Fruit fly (Drosophila melanogaster): Measurements from ENCODE around the gene CG43850.

CG43850 gene

dm6 chr2L:13414525-13415481 is at the start of gene CG43850, which contains the start of the genes CG16956 and CG42784:
Gene CG43850 (plus strand): TSS chr2L:13415431.
Gene CG16956 (minus strand): TSS chr2L:13414575.
Gene CG42784 (plus strand): TSS chr2L:13415431.
- TF ChIP-seq CG8478 (optimal IDR thresholded peaks at IDR 0.05) (no peak), CTCF (optimal IDR thresholded peaks at IDR 0.05) (no peak)

dm6 chr2L:13366109-13366747 is 49.0 kb upstream of the CG43850 start, which contains the start of the genes Nnp-1 and Grx3:
Gene Nnp-1 (minus strand): TSS chr2L:13366189.
Gene Grx3 (plus strand): TSS chr2L:13366447.
- TF ChIP-seq CG8478 (optimal IDR thresholded peaks at IDR 0.05): no peak

dm6 chr2L:13367378-13367777 is 47.9 kb upstream of the CG43850 start, which contains the start of gene Tap42:
Gene Tap42 (plus strand): TSS chr2L:13367617.
- no peak for TF ChIP-seq CTCF (optimal IDR thresholded peaks at IDR 0.05)
- no peak for TF ChIP-seq CG8478 (optimal IDR thresholded peaks at IDR 0.05)

- TF ChIP-seq CG8478 (optimal IDR thresholded peaks at IDR 0.05) (no peak), CTCF (optimal IDR thresholded peaks at IDR 0.05) (no peak)
Measured at dm6 chr2L:13368940-13369339, 46.3 kb upstream of the CG43850 start, which contains the start of gene CG31855. Gene CG31855 (plus strand): TSS chr2L:13369204.

- no peak for TF ChIP-seq CTCF (optimal IDR thresholded peaks at IDR 0.05)
- TF ChIP-seq CG8478 (optimal IDR thresholded peaks at IDR 0.05): no peak
Measured at dm6 chr2L:13370762-13371161, 44.5 kb upstream of the CG43850 start, which contains the start of gene ND-B22. Gene ND-B22 (minus strand): TSS chr2L:13371110.

dm6 chr2L:13373435-13374242 is 41.6 kb upstream of the CG43850 start, which contains the start of the genes Bdp1 and CG6565:
Gene Bdp1 (minus strand): TSS chr2L:13373890.
Gene CG6565 (plus strand): TSS chr2L:13374019.
- TF ChIP-seq CTCF (optimal IDR thresholded peaks at IDR 0.05) (no peak), CG8478 (optimal IDR thresholded peaks at IDR 0.05) (no peak)

dm6 chr2L:13376086-13376485 is 39.1 kb upstream of the CG43850 start:
- TF ChIP-seq CG8478 (optimal IDR thresholded peaks at IDR 0.05) (no peak), CTCF (optimal IDR thresholded peaks at IDR 0.05) (no peak)

dm6 chr2L:13378488-13378964 is 36.7 kb upstream of the CG43850 start, which contains the start of the genes CG9302 and beta'COP:
Gene CG9302 (minus strand): TSS chr2L:13378538.
Gene beta'COP (plus strand): TSS chr2L:13378902.
- TF ChIP-seq CTCF (optimal IDR thresholded peaks at IDR 0.05): no peak
- no peak for TF ChIP-seq CG8478 (optimal IDR thresholded peaks at IDR 0.05)

dm6 chr2L:13382351-13383029 is 32.7 kb upstream of the CG43850 start, which contains the start of gene loqs:
Gene loqs (plus strand): TSS chr2L:13382652.
- TF ChIP-seq CTCF (optimal IDR thresholded peaks at IDR 0.05) (no peak), CG8478 (optimal IDR thresholded peaks at IDR 0.05) (no peak)

- TF ChIP-seq CG8478 (optimal IDR thresholded peaks at IDR 0.05): no peak
- no peak for TF ChIP-seq CTCF (optimal IDR thresholded peaks at IDR 0.05)
Measured at dm6 chr2L:13387255-13387654, 28.0 kb upstream of the CG43850 start, which contains the start of the genes Ing5 and CG7099. Gene Ing5 (minus strand): TSS chr2L:13387312. Gene CG7099 (plus strand): TSS chr2L:13387571.

dm6 chr2L:13394903-13395302 is 20.3 kb upstream of the CG43850 start, which contains the start of gene RpL24:
Gene RpL24 (minus strand): TSS chr2L:13395131.
- peak in 1 of 2 experiments; percentile 46 for TF ChIP-seq CTCF (optimal IDR thresholded peaks at IDR 0.05)
- no peak for TF ChIP-seq CG8478 (optimal IDR thresholded peaks at IDR 0.05)

- TF ChIP-seq CTCF (optimal IDR thresholded peaks at IDR 0.05) (no peak), CG8478 (optimal IDR thresholded peaks at IDR 0.05) (no peak)
Measured at dm6 chr2L:13396084-13396483, 19.1 kb upstream of the CG43850 start, which contains the start of gene CG16957. Gene CG16957 (minus strand): TSS chr2L:13396184.

dm6 chr2L:13397393-13397792 is 17.8 kb upstream of the CG43850 start:
- TF ChIP-seq CG8478 (optimal IDR thresholded peaks at IDR 0.05) (no peak), CTCF (optimal IDR thresholded peaks at IDR 0.05) (no peak)

Data from S2 (cell line).